Worm (Caenorhabditis elegans) whole organism, young adult: Measurements from ENCODE around the gene C08E3.14.

ENCODE experiments used
- D2030.7 ChIP-seq: fragments of 200-800 bp; sonication (Bioruptor generic); IDR thresholded peaks from 2 replicates; pipeline ENCODE4 v1.3.6; 2022; ENCODE audit warnings: missing genetic modification reagents, missing genetic modification characterization, missing compliant biosample characterization
- F22D6.2 ChIP-seq: sonication (generic microtip); optimal IDR thresholded peaks from 2 replicates; lab custom pipeline; 2016; ENCODE audit warnings: mild to moderate bottlenecking, missing genetic modification characterization, missing compliant biosample characterization
- F23B12.7 ChIP-seq: sonication (generic microtip); optimal IDR thresholded peaks from 2 replicates; lab custom pipeline; 2017; ENCODE audit warnings: missing genetic modification characterization, mild to moderate bottlenecking, missing compliant biosample characterization, antibody characterized with exemption, moderate library complexity; ENCODE audit not compliant: insufficient read depth
- F37B4.10 ChIP-seq: fragments of 200-800 bp; sonication (Bioruptor generic); IDR thresholded peaks from 2 replicates; pipeline ENCODE4 v1.3.6; 2022; ENCODE audit warnings: missing genetic modification characterization, missing compliant biosample characterization
- F49E8.2 ChIP-seq: sonication (generic microtip); optimal IDR thresholded peaks from 3 replicates; lab custom pipeline; 2017; ENCODE audit warnings: missing genetic modification characterization, mild to moderate bottlenecking, missing compliant biosample characterization, antibody characterized with exemption, moderate library complexity; ENCODE audit not compliant: insufficient read depth
- F57C9.4 ChIP-seq: sonication (generic microtip); optimal IDR thresholded peaks from 2 replicates; lab custom pipeline; 2017; ENCODE audit warnings: mild to moderate bottlenecking, missing genetic modification characterization, missing compliant biosample characterization
- Y53F4B.3 ChIP-seq: fragments of 200-800 bp; sonication (Bioruptor generic); IDR thresholded peaks from 2 replicates; pipeline ENCODE4 v1.3.6; 2022; ENCODE audit warnings: missing genetic modification reagents, missing genetic modification characterization, missing compliant biosample characterization
- Y67H2A.10 ChIP-seq: fragments of 200-800 bp; sonication (Bioruptor generic); conservative IDR thresholded peaks from 2 replicates; pipeline ENCODE4 v1.3.6; 2022; ENCODE audit warnings: missing genetic modification reagents, missing genetic modification characterization, missing compliant biosample characterization
- ZK185.1 ChIP-seq: sonication (generic microtip); optimal IDR thresholded peaks from 2 replicates; lab custom pipeline; 2016; ENCODE audit warnings: mild to moderate bottlenecking, missing genetic modification characterization, missing compliant biosample characterization; ENCODE audit not compliant: poor library complexity, severe bottlenecking
- ama-1 ChIP-seq, 3 experiments: fragments of 150-350 bp in 1 of 3; sonication (generic microtip) in 2 of 3; optimal IDR thresholded peaks; 2 replicates each; lab custom pipeline; 2014 to 2018; ENCODE audit warnings: missing biosample characterization in 2 of 3, missing genetic modification characterization in 2 of 3, missing genetic modification reagents in 2 of 3
- aptf-3 ChIP-seq: fragments of 200-800 bp; sonication (Bioruptor generic); IDR thresholded peaks from 2 replicates; pipeline ENCODE4 v1.3.6; 2022; ENCODE audit warnings: missing genetic modification characterization, missing compliant biosample characterization
- athp-1 ChIP-seq: sonication (generic microtip); optimal IDR thresholded peaks from 2 replicates; lab custom pipeline; 2017; ENCODE audit warnings: mild to moderate bottlenecking, missing genetic modification characterization, missing compliant biosample characterization
- attf-3 ChIP-seq: fragments of 200-800 bp; sonication (Bioruptor generic); conservative IDR thresholded peaks from 2 replicates; pipeline ENCODE4 v1.3.6; 2022; ENCODE audit warnings: missing genetic modification reagents, missing genetic modification characterization, missing compliant biosample characterization
- bed-1 ChIP-seq: fragments of 200-800 bp; sonication (Bioruptor generic); IDR thresholded peaks from 2 replicates; pipeline ENCODE4 v1.3.6; 2022; ENCODE audit warnings: missing genetic modification reagents, missing genetic modification characterization, missing compliant biosample characterization
- bed-2 ChIP-seq: fragments of 200-800 bp; sonication (Bioruptor generic); IDR thresholded peaks from 2 replicates; pipeline ENCODE4 v1.3.6; 2022; ENCODE audit warnings: missing genetic modification reagents, missing genetic modification characterization, missing compliant biosample characterization
- chd-7 ChIP-seq: sonication (generic microtip); optimal IDR thresholded peaks from 2 replicates; lab custom pipeline; 2016; ENCODE audit warnings: mild to moderate bottlenecking, missing genetic modification characterization, moderate library complexity, missing compliant biosample characterization
- die-1 ChIP-seq: sonication (generic microtip); optimal IDR thresholded peaks from 2 replicates; lab custom pipeline; 2016; ENCODE audit warnings: missing genotype, mild to moderate bottlenecking, missing genetic modification characterization, missing compliant biosample characterization
- fkh-3 ChIP-seq: sonication (generic microtip); optimal IDR thresholded peaks from 2 replicates; lab custom pipeline; 2016; ENCODE audit warnings: mild to moderate bottlenecking, missing genetic modification characterization, missing compliant biosample characterization
- gei-17 ChIP-seq: fragments of 200-800 bp; sonication (Bioruptor generic); optimal IDR thresholded peaks from 2 replicates; lab custom pipeline; 2018; ENCODE audit warnings: mild to moderate bottlenecking, missing genetic modification characterization, missing compliant biosample characterization
- lin-40 ChIP-seq: sonication (generic microtip); optimal IDR thresholded peaks from 2 replicates; lab custom pipeline; 2016; ENCODE audit warnings: missing genetic modification characterization, mild to moderate bottlenecking, missing compliant biosample characterization, missing genotype, missing genetic modification reagents
- lir-1 ChIP-seq: fragments of 200-800 bp; sonication (Bioruptor generic); conservative IDR thresholded peaks from 2 replicates; pipeline ENCODE4 v1.3.6; 2022; ENCODE audit warnings: missing genetic modification reagents, missing genetic modification characterization, missing compliant biosample characterization
- lsl-1 ChIP-seq: fragments of 200-800 bp; sonication (Bioruptor generic); optimal IDR thresholded peaks from 2 replicates; lab custom pipeline; 2018; ENCODE audit warnings: mild to moderate bottlenecking, missing genetic modification characterization, moderate library complexity, missing compliant biosample characterization
- madf-10 ChIP-seq: sonication (generic microtip); optimal IDR thresholded peaks from 2 replicates; lab custom pipeline; 2016; ENCODE audit warnings: mild to moderate bottlenecking, missing genetic modification characterization, missing compliant biosample characterization
- mel-28 ChIP-seq: sonication (generic microtip); optimal IDR thresholded peaks from 2 replicates; lab custom pipeline; 2016; ENCODE audit warnings: borderline replicate concordance, mild to moderate bottlenecking, missing genetic modification characterization, missing compliant biosample characterization
- mes-4 ChIP-seq: sonication (generic microtip); optimal IDR thresholded peaks from 2 replicates; lab custom pipeline; 2016; ENCODE audit warnings: missing genotype, missing genetic modification characterization, missing compliant biosample characterization
- mxl-1 ChIP-seq: sonication (generic microtip); optimal IDR thresholded peaks from 2 replicates; lab custom pipeline; 2016; ENCODE audit warnings: missing genetic modification characterization, missing compliant biosample characterization
- nfya-1 ChIP-seq: sonication (generic microtip); optimal IDR thresholded peaks from 2 replicates; lab custom pipeline; 2017; ENCODE audit warnings: antibody characterized with exemption, missing compliant biosample characterization, missing genetic modification characterization, borderline replicate concordance; ENCODE audit not compliant: insufficient read depth
- nhr-179 ChIP-seq: sonication (generic microtip); optimal IDR thresholded peaks from 2 replicates; lab custom pipeline; 2016; ENCODE audit warnings: mild to moderate bottlenecking, missing genetic modification characterization, missing compliant biosample characterization
- nhr-80 ChIP-seq: sonication (generic microtip); optimal IDR thresholded peaks from 2 replicates; lab custom pipeline; 2016; ENCODE audit warnings: missing genetic modification characterization, missing compliant biosample characterization
- pbrm-1 ChIP-seq: fragments of 200-800 bp; sonication (Bioruptor generic); IDR thresholded peaks from 2 replicates; pipeline ENCODE4 v1.3.6; 2022; ENCODE audit warnings: missing genetic modification reagents, missing genetic modification characterization, missing compliant biosample characterization
- rec-8 ChIP-seq, 2 experiments: sonication (generic microtip); optimal IDR thresholded peaks; 2 replicates each; lab custom pipeline; 2016; ENCODE audit warnings: mild to moderate bottlenecking in 2 of 2, missing genetic modification characterization in 2 of 2, missing genetic modification reagents in 2 of 2, missing genotype in 2 of 2, missing biosample characterization in 1 of 2, missing compliant biosample characterization in 1 of 2, moderate library complexity in 1 of 2
- sdz-38 ChIP-seq: sonication (generic microtip); optimal IDR thresholded peaks from 2 replicates; lab custom pipeline; 2016; ENCODE audit warnings: missing genotype, missing genetic modification characterization, missing compliant biosample characterization
- snpc-1.3 ChIP-seq: sonication (generic microtip); optimal IDR thresholded peaks from 2 replicates; lab custom pipeline; 2017; ENCODE audit warnings: missing genetic modification characterization, mild to moderate bottlenecking, missing compliant biosample characterization, antibody characterized with exemption, moderate library complexity, missing genotype, missing genetic modification reagents; ENCODE audit not compliant: insufficient read depth
- snpc-3.4 ChIP-seq: sonication (generic microtip); optimal IDR thresholded peaks from 2 replicates; lab custom pipeline; 2017; ENCODE audit warnings: missing genetic modification characterization, mild to moderate bottlenecking, missing compliant biosample characterization, antibody characterized with exemption, moderate library complexity, missing genotype, missing genetic modification reagents
- unc-130 ChIP-seq: sonication (generic microtip); optimal IDR thresholded peaks from 2 replicates; lab custom pipeline; 2016; ENCODE audit warnings: missing genetic modification reagents, missing genetic modification characterization, missing compliant biosample characterization
- unc-62 ChIP-seq: fragments of 150-350 bp; optimal IDR thresholded peaks from 2 replicates; lab custom pipeline; 2014; ENCODE audit warnings: missing biosample characterization, missing genetic modification reagents, missing genetic modification characterization
- zim-3 ChIP-seq: sonication (generic microtip); optimal IDR thresholded peaks from 2 replicates; lab custom pipeline; 2017; ENCODE audit warnings: mild to moderate bottlenecking, missing genetic modification characterization, moderate library complexity, missing compliant biosample characterization
- ztf-28 ChIP-seq: fragments of 200-800 bp; sonication (Bioruptor generic); IDR thresholded peaks from 2 replicates; pipeline ENCODE4 v1.3.6; 2022; ENCODE audit warnings: missing genetic modification reagents, missing genetic modification characterization, missing compliant biosample characterization

C08E3.14 gene

DNA sequence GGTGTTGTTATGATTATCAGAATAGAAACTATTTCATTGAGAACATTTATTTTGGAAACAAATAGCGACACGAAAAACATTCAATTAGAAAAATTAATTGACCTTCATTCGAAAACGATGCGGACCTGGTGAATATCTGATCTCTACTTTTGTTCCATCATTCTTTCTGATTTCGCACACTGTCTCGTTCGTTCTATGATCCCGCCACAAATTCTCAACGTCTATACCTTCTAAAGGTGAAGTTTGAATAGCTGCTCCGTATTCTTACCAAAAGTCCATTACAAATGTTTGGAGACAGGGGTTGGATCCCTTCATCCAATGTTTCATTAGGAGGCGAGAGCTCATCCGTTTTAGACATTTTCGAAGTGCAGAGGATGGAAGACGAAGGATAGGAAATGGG is 26.0 kb downstream of the C08E3.14 start, which contains the start of gene fbxb-16:
fbxb-16 (minus strand) TSS at position 101 of the 400 bp plus-strand sequence.
- TF ChIP-seq F57C9.4 (tag; lab: Kevin White, UChicago): no peak
- no peak for TF ChIP-seq madf-10 (tag; lab: Kevin White, UChicago)
- no peak for TF ChIP-seq Y67H2A.10 (GFP tag; lab: Robert Waterston, UW)
- TF ChIP-seq mxl-1 (tag; lab: Kevin White, UChicago): no peak
- no peak for TF ChIP-seq nfya-1 (tag; lab: Kevin White, UChicago)
- no peak for TF ChIP-seq snpc-1.3 (tag; lab: Kevin White, UChicago)
- no peak for TF ChIP-seq ZK185.1
- no peak for TF ChIP-seq pbrm-1 (GFP tag; lab: Robert Waterston, UW)
- no peak for TF ChIP-seq fkh-3 (tag; lab: Kevin White, UChicago)
- TF ChIP-seq unc-130: no peak
- no peak for TF ChIP-seq F22D6.2 (tag; lab: Kevin White, UChicago)
- TF ChIP-seq F49E8.2: no peak
- no peak for TF ChIP-seq die-1

DNA sequence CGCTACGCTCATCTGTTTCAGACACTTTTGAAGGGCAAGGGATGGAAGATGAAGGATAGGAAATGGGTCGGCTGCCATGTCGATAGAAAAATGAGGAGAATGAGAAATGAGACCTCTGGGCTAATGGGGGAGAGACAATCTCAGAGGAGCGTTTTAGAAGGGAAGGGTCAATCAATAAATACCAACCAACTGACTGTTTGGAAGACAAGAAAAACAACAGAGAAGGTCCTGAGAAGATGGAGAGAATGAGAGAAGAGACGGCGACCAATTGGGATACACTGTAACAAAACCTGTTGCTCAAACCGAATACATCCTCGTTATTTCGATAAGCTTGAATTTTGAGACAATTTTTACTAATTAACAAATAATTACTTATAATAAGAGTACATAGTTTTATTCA is 27.6 kb downstream of the C08E3.14 start, which contains the start of gene fbxb-15:
fbxb-15 (minus strand) TSS at position 101 of the 400 bp plus-strand sequence.
- no peak for TF ChIP-seq gei-17
- TF ChIP-seq F23B12.7: no peak
- no peak for TF ChIP-seq rec-8 (tag; optimal IDR thresholded peaks at IDR 0.05; lab: Kevin White, UChicago)
- TF ChIP-seq unc-62: no peak
- no peak for TF ChIP-seq mes-4 (tag; lab: Kevin White, UChicago)
- TF ChIP-seq chd-7 (tag; lab: Kevin White, UChicago): no peak
- no peak for TF ChIP-seq Y53F4B.3 (GFP tag; lab: Robert Waterston, UW)
- no peak for TF ChIP-seq athp-1 (tag; lab: Kevin White, UChicago)
- TF ChIP-seq sdz-38 (tag; lab: Kevin White, UChicago): no peak
- TF ChIP-seq mel-28 (tag; lab: Kevin White, UChicago): no peak
- no peak for TF ChIP-seq nhr-179 (tag; lab: Kevin White, UChicago)
- TF ChIP-seq lin-40: no peak
- no peak for TF ChIP-seq bed-1 (GFP tag; lab: Robert Waterston, UW)
- no peak for TF ChIP-seq bed-2
- no peak for TF ChIP-seq snpc-3.4 (tag; lab: Kevin White, UChicago)
- TF ChIP-seq, all 124 proteins: peak for 0

DNA sequence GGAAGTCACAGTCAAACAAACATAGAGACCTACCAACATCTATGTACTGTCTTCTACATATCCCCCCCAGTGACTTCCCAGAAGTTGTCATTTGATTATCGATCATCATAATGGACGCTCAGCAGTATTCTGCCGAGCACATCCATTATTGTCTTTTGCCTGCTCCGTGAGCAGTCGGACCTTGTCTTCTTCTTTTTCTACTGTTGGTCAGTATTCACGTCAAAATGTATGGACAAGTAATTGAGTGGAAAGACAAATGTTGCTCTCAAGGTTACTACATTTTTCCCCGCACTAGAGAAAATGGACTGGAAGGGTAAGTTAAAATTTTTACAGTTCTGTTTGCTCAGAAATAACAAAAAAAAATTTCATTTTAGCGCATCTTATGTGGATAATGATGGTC is 29.2 kb downstream of the C08E3.14 start, which contains the start of gene btb-12:
btb-12 (plus strand) TSS at position 301 of the 400 bp plus-strand sequence.
- TF ChIP-seq D2030.7 (GFP tag; lab: Robert Waterston, UW) (no peak), ztf-28 (GFP tag; lab: Robert Waterston, UW) (no peak), bed-2 (no peak), nhr-80 (tag; lab: Kevin White, UChicago) (no peak), unc-130 (no peak), zim-3 (no peak), F37B4.10 (GFP tag; lab: Robert Waterston, UW) (no peak), lsl-1 (GFP tag; lab: Kevin White, UChicago) (no peak), attf-3 (GFP tag; lab: Robert Waterston, UW) (no peak), aptf-3 (GFP tag; lab: Robert Waterston, UW) (no peak), F23B12.7 (no peak), ama-1 (optimal IDR thresholded peaks at IDR 0.05; lab: Kevin White, UChicago) (no peak), ama-1 (GFP tag; optimal IDR thresholded peaks at IDR 0.05; lab: Kevin White, UChicago) (no peak), lir-1 (GFP tag; lab: Robert Waterston, UW) (no peak)
